Fruit fly (Drosophila melanogaster) whole organism, embryonic: ENCODE results near the gene Pp2A-29B.

Experiments used
- Ada2b ChIP-seq: fragments of 200-800 bp; sonication (Bioruptor generic); IDR thresholded peaks from 2 replicates; pipeline ENCODE4 v1.3.6; 2022; ENCODE audit warnings: missing biosample characterization, missing genetic modification characterization
- Atf6 ChIP-seq: fragments of 200-800 bp; sonication (Bioruptor generic); IDR thresholded peaks from 2 replicates; pipeline ENCODE4 v1.3.6; 2022; ENCODE audit warnings: missing biosample characterization, missing genetic modification characterization
- CG10209 ChIP-seq: fragments of 200-800 bp; sonication (Bioruptor generic); optimal IDR thresholded peaks from 3 replicates; lab custom pipeline; 2017; ENCODE audit warnings: missing biosample characterization, mild to moderate bottlenecking, missing genetic modification characterization, missing genetic modification reagents
- CG1024 ChIP-seq: fragments of 200-800 bp; sonication (Bioruptor generic); IDR thresholded peaks from 2 replicates; pipeline ENCODE4 v1.3.6; 2022; ENCODE audit warnings: missing biosample characterization, missing genetic modification characterization
- CG10366 ChIP-seq: fragments of 200-800 bp; sonication (Bioruptor generic); IDR thresholded peaks from 2 replicates; pipeline ENCODE4 v1.3.6; 2022; ENCODE audit warnings: missing biosample characterization, missing genetic modification characterization
- CG11247 ChIP-seq: fragments of 200-800 bp; sonication (Bioruptor generic); IDR thresholded peaks from 2 replicates; pipeline ENCODE4 v1.3.6; 2022; ENCODE audit warnings: missing biosample characterization, missing genetic modification characterization
- CG11723 ChIP-seq: fragments of 200-800 bp; sonication (Bioruptor generic); optimal IDR thresholded peaks from 2 replicates; lab custom pipeline; 2017; ENCODE audit warnings: missing biosample characterization, mild to moderate bottlenecking, missing genetic modification characterization
- CG12744 ChIP-seq: fragments of 200-800 bp; sonication (Bioruptor generic); optimal IDR thresholded peaks from 2 replicates; lab custom pipeline; 2016; ENCODE audit warnings: missing biosample characterization, missing genetic modification characterization
- CG13775 ChIP-seq: fragments of 200-800 bp; sonication (Bioruptor generic); optimal IDR thresholded peaks from 3 replicates; lab custom pipeline; 2017; ENCODE audit warnings: missing biosample characterization, mild to moderate bottlenecking, missing genetic modification characterization
- CG1529 ChIP-seq: fragments of 200-800 bp; sonication (Bioruptor generic); optimal IDR thresholded peaks from 3 replicates; lab custom pipeline; 2018; ENCODE audit warnings: missing biosample characterization, missing genetic modification characterization
- CG15514 ChIP-seq: fragments of 200-800 bp; sonication (Bioruptor generic); optimal IDR thresholded peaks from 3 replicates; lab custom pipeline; 2017; ENCODE audit warnings: missing biosample characterization, missing genetic modification characterization, mild to moderate bottlenecking, moderate library complexity, missing genetic modification reagents
- CG17802 ChIP-seq: fragments of 200-800 bp; sonication (Bioruptor generic); optimal IDR thresholded peaks from 2 replicates; lab custom pipeline; 2018; ENCODE audit warnings: missing biosample characterization, mild to moderate bottlenecking, missing genetic modification characterization, moderate library complexity
- CG17829 ChIP-seq: fragments of 200-800 bp; optimal IDR thresholded peaks from 2 replicates; lab custom pipeline; 2019; ENCODE audit warnings: missing biosample characterization, mild to moderate bottlenecking, missing genetic modification characterization, moderate library complexity
- CG2129 ChIP-seq: fragments of 200-800 bp; sonication (Bioruptor generic); IDR thresholded peaks from 2 replicates; pipeline ENCODE4 v1.3.6; 2022; ENCODE audit warnings: missing biosample characterization, missing genetic modification characterization; ENCODE audit not compliant: partially characterized antibody
- CG3163 ChIP-seq: fragments of 200-800 bp; sonication (Bioruptor generic); optimal IDR thresholded peaks from 3 replicates; lab custom pipeline; 2016; ENCODE audit warnings: missing biosample characterization, missing genetic modification characterization
- CG33213 ChIP-seq: fragments of 200-800 bp; sonication (Bioruptor generic); optimal IDR thresholded peaks from 3 replicates; lab custom pipeline; 2016; ENCODE audit warnings: missing biosample characterization, missing genetic modification characterization
- CG4404 ChIP-seq: fragments of 200-800 bp; sonication (Bioruptor generic); IDR thresholded peaks from 2 replicates; pipeline ENCODE4 v1.3.6; 2022; ENCODE audit warnings: missing biosample characterization, missing genetic modification characterization
- CG6272 ChIP-seq: fragments of 200-800 bp; sonication (Bioruptor generic); IDR thresholded peaks from 2 replicates; pipeline ENCODE4 v1.3.6; 2022; ENCODE audit warnings: missing biosample characterization, missing genetic modification characterization
- CG7271 ChIP-seq: fragments of 200-800 bp; sonication (Bioruptor generic); optimal IDR thresholded peaks from 2 replicates; lab custom pipeline; 2018; ENCODE audit warnings: missing biosample characterization, mild to moderate bottlenecking, missing genetic modification characterization, moderate library complexity
- CG7357 ChIP-seq: fragments of 200-800 bp; sonication (Bioruptor generic); IDR thresholded peaks from 3 replicates; pipeline ENCODE4 v1.3.6; 2022; ENCODE audit warnings: missing biosample characterization, missing genetic modification characterization
- CG8944 ChIP-seq: fragments of 200-800 bp; sonication (Bioruptor generic); optimal IDR thresholded peaks from 3 replicates; lab custom pipeline; 2016; ENCODE audit warnings: missing biosample characterization, missing genetic modification characterization
- D19A ChIP-seq: fragments of 200-800 bp; optimal IDR thresholded peaks from 3 replicates; lab custom pipeline; 2019; ENCODE audit warnings: missing biosample characterization, mild to moderate bottlenecking, missing genetic modification characterization, moderate library complexity
- Dek ChIP-seq: fragments of 200-800 bp; sonication (Bioruptor generic); optimal IDR thresholded peaks from 3 replicates; lab custom pipeline; 2019; ENCODE audit warnings: missing biosample characterization, mild to moderate bottlenecking, missing genetic modification characterization, moderate library complexity
- Dfd ChIP-seq, 2 experiments: fragments of >200 bp; optimal IDR thresholded peaks; 2 replicates each; lab custom pipeline; 2017; ENCODE audit warnings: missing biosample characterization in 2 of 2, missing genetic modification characterization in 2 of 2
- Dp ChIP-seq: fragments of 200-800 bp; sonication (Bioruptor generic); optimal IDR thresholded peaks from 2 replicates; lab custom pipeline; 2018; ENCODE audit warnings: missing biosample characterization, mild to moderate bottlenecking, missing genetic modification characterization, moderate library complexity
- Dref ChIP-seq: fragments of 200-800 bp; sonication (Bioruptor generic); IDR thresholded peaks from 2 replicates; pipeline ENCODE4 v1.3.6; 2022; ENCODE audit warnings: missing biosample characterization, missing genetic modification characterization
- H2.0 ChIP-seq: fragments of 200-800 bp; sonication (Bioruptor generic); IDR thresholded peaks from 2 replicates; pipeline ENCODE4 v1.3.6; 2022; ENCODE audit warnings: missing biosample characterization, missing genetic modification characterization
- Hr78 ChIP-seq, 2 experiments: fragments of 200-800 bp in 1 of 2; fragments of >200 bp in 1 of 2; sonication (Bioruptor generic) in 1 of 2; optimal IDR thresholded peaks; 2 replicates each; lab custom pipeline; 2017 to 2019; ENCODE audit warnings: missing biosample characterization in 2 of 2, missing genetic modification characterization in 2 of 2, mild to moderate bottlenecking in 1 of 2, moderate library complexity in 1 of 2
- MTF-1 ChIP-seq: fragments of 200-800 bp; sonication (Bioruptor generic); optimal IDR thresholded peaks from 2 replicates; lab custom pipeline; 2018; ENCODE audit warnings: missing biosample characterization, mild to moderate bottlenecking, missing genetic modification characterization, borderline replicate concordance
- Poxn ChIP-seq: fragments of 200-800 bp; sonication (Bioruptor generic); IDR thresholded peaks from 2 replicates; pipeline ENCODE4 v1.3.6; 2022; ENCODE audit warnings: missing biosample characterization, missing genetic modification characterization
- Six4 ChIP-seq: fragments of 200-800 bp; sonication (Bioruptor generic); optimal IDR thresholded peaks from 2 replicates; lab custom pipeline; 2016; ENCODE audit warnings: missing biosample characterization, missing genetic modification characterization
- Sry-β ChIP-seq: fragments of 200-800 bp; sonication (Bioruptor generic); optimal IDR thresholded peaks from 2 replicates; lab custom pipeline; 2018; ENCODE audit warnings: missing biosample characterization, mild to moderate bottlenecking, missing genetic modification characterization, moderate library complexity
- Taf1 ChIP-seq: fragments of 200-800 bp; sonication (Bioruptor generic); IDR thresholded peaks from 2 replicates; pipeline ENCODE4 v1.3.6; 2022; ENCODE audit warnings: missing biosample characterization, missing genetic modification characterization
- Vsx1 ChIP-seq: fragments of 200-800 bp; sonication (Bioruptor generic); optimal IDR thresholded peaks from 2 replicates; lab custom pipeline; 2017; ENCODE audit warnings: missing biosample characterization, mild to moderate bottlenecking, missing genetic modification characterization, missing genetic modification reagents
- abd-A ChIP-seq: fragments of 200-800 bp; sonication (Bioruptor generic); optimal IDR thresholded peaks from 3 replicates; lab custom pipeline; 2019; ENCODE audit warnings: missing biosample characterization, mild to moderate bottlenecking, missing genetic modification characterization, moderate library complexity
- bbx ChIP-seq: fragments of 200-800 bp; sonication (Bioruptor generic); IDR thresholded peaks from 2 replicates; pipeline ENCODE4 v1.3.6; 2022; ENCODE audit warnings: missing biosample characterization, missing genetic modification characterization; ENCODE audit not compliant: partially characterized antibody
- bigmax ChIP-seq: fragments of 200-800 bp; sonication (Bioruptor generic); optimal IDR thresholded peaks from 2 replicates; lab custom pipeline; 2018; ENCODE audit warnings: missing biosample characterization, mild to moderate bottlenecking, missing genetic modification characterization
- chif ChIP-seq, 2 experiments: fragments of 200-800 bp; sonication (Bioruptor generic); optimal IDR thresholded peaks; 3 replicates each; lab custom pipeline; 2016; ENCODE audit warnings: missing biosample characterization in 2 of 2, missing genetic modification characterization in 2 of 2
- ewg ChIP-seq: fragments of 200-800 bp; sonication (Bioruptor generic); optimal IDR thresholded peaks from 3 replicates; lab custom pipeline; 2017; ENCODE audit warnings: mild to moderate bottlenecking, missing biosample characterization, missing genetic modification reagents, missing genetic modification characterization
- eyg ChIP-seq: fragments of 200-800 bp; sonication (Bioruptor generic); optimal IDR thresholded peaks from 3 replicates; lab custom pipeline; 2016; ENCODE audit warnings: missing biosample characterization, missing genetic modification characterization
- fd96Cb ChIP-seq: fragments of 200-800 bp; sonication (Bioruptor generic); optimal IDR thresholded peaks from 2 replicates; lab custom pipeline; 2018; ENCODE audit warnings: missing biosample characterization, mild to moderate bottlenecking, missing genetic modification characterization, moderate library complexity
- ham ChIP-seq: fragments of 200-800 bp; sonication (Bioruptor generic); IDR thresholded peaks from 2 replicates; pipeline ENCODE4 v1.3.6; 2022; ENCODE audit warnings: missing biosample characterization, missing genetic modification characterization
- odd ChIP-seq: fragments of 200-800 bp; sonication (Bioruptor generic); optimal IDR thresholded peaks from 2 replicates; lab custom pipeline; 2017; ENCODE audit warnings: missing biosample characterization, mild to moderate bottlenecking, missing genetic modification characterization
- onecut ChIP-seq: fragments of 200-800 bp; sonication (Bioruptor generic); IDR thresholded peaks from 2 replicates; pipeline ENCODE4 v1.3.6; 2022; ENCODE audit warnings: missing biosample characterization, missing genetic modification characterization
- pita ChIP-seq: fragments of 200-800 bp; sonication (Bioruptor generic); optimal IDR thresholded peaks from 2 replicates; lab custom pipeline; 2017; ENCODE audit warnings: missing biosample characterization, mild to moderate bottlenecking, missing genetic modification characterization
- pros ChIP-seq: fragments of 200-800 bp; sonication (Bioruptor generic); optimal IDR thresholded peaks from 3 replicates; lab custom pipeline; 2019; ENCODE audit warnings: missing biosample characterization, mild to moderate bottlenecking, missing genetic modification characterization, moderate library complexity
- sens ChIP-seq: fragments of 200-800 bp; sonication (Bioruptor generic); peaks from one replicate; lab custom pipeline; 2016; ENCODE audit warnings: missing biosample characterization, missing genetic modification characterization
- sens-2 ChIP-seq: fragments of 200-800 bp; sonication (Bioruptor generic); IDR thresholded peaks from 2 replicates; pipeline ENCODE4 v1.3.6; 2022; ENCODE audit warnings: missing biosample characterization, missing genetic modification characterization
- sima ChIP-seq: fragments of 200-800 bp; sonication (Bioruptor generic); optimal IDR thresholded peaks from 2 replicates; lab custom pipeline; 2016; ENCODE audit warnings: missing biosample characterization, missing genetic modification characterization

The Pp2A-29B gene

dm6 chr2L:8319858-8320525 lies 45.8 kb upstream of the Pp2A-29B start, which contains the start of the genes mtsh and strat (continued):
- TF ChIP-seq CG2129 (GFP tag; lab: Robert Waterston, UW) (no peak), CG33213 (GFP tag; lab: Kevin White, UChicago) (peak; percentile 73), CG12744 (GFP tag; lab: Kevin White, UChicago) (no peak), Hr78 (GFP tag; optimal IDR thresholded peaks at IDR 0.05; lab: Kevin White, UChicago) (no peak), CG1529 (no peak), sens-2 (GFP tag; lab: Robert Waterston, UW) (no peak), Atf6 (peak; percentile 57; the same call in 1 of the 2 replicates), Dek (peak; percentile 13), onecut (GFP tag; lab: Robert Waterston, UW) (no peak; the same call in 1 of the 2 replicates), bigmax (GFP tag; lab: Kevin White, UChicago) (peak; percentile 7), CG1024 (no peak), Dref (GFP tag; lab: Robert Waterston, UW) (peak; percentile 90), Dp (GFP tag; lab: Kevin White, UChicago) (peak; percentile 85), ham (GFP tag; lab: Robert Waterston, UW) (no peak), CG3163 (GFP tag; lab: Kevin White, UChicago) (peak; percentile 11), fd96Cb (tag; lab: Kevin White, UChicago) (no peak), H2.0 (GFP tag; lab: Robert Waterston, UW) (no peak; the same call in 1 of the 2 replicates), CG7357 (no peak), bbx (peak; percentile 75), Taf1 (GFP tag; lab: Robert Waterston, UW) (no peak), pita (GFP tag; lab: Kevin White, UChicago) (no peak), abd-A (tag; lab: Kevin White, UChicago) (no peak), CG15514 (GFP tag; lab: Kevin White, UChicago) (peak; percentile 83), CG17802 (tag; lab: Kevin White, UChicago) (peak; percentile 48), CG4404 (GFP tag; lab: Robert Waterston, UW) (0 out of 2 replicates have a peak, but pooled peaks have one; percentile 23), sima (GFP tag; lab: Kevin White, UChicago) (peak; percentile 56), CG8944 (GFP tag; lab: Kevin White, UChicago) (no peak), CG6272 (GFP tag; lab: Robert Waterston, UW) (peak; percentile 33; the same call in 1 of the 2 replicates), pros (GFP tag; lab: Kevin White, UChicago) (no peak), sens (GFP tag; lab: Kevin White, UChicago) (peak; percentile 91), Six4 (peak; percentile 59), Vsx1 (GFP tag; lab: Kevin White, UChicago) (no peak), CG10209 (GFP tag; lab: Kevin White, UChicago) (peak; percentile 21), CG13775 (GFP tag; lab: Kevin White, UChicago) (peak; percentile 61), chif (GFP tag; optimal IDR thresholded peaks at IDR 0.05; lab: Kevin White, UChicago) (peak; percentile 10 to 23), CG10366 (peak; percentile 18; the same call in 1 of the 2 replicates), Poxn (no peak), MTF-1 (GFP tag; lab: Kevin White, UChicago) (peak; percentile 85), D19A (tag; lab: Kevin White, UChicago) (no peak), CG7271 (tag; lab: Kevin White, UChicago) (peak; percentile 86), Ada2b (GFP tag; lab: Robert Waterston, UW) (peak; percentile 16; the same call in 1 of the 2 replicates), Sry-β (GFP tag; lab: Kevin White, UChicago) (no peak), CG11723 (peak; percentile 32), CG11247 (GFP tag; lab: Robert Waterston, UW) (no peak), eyg (GFP tag; lab: Kevin White, UChicago) (peak; percentile 49), Dfd (GFP tag; optimal IDR thresholded peaks at IDR 0.05; lab: Kevin White, UChicago) (no peak), ewg (GFP tag; lab: Kevin White, UChicago) (peak; percentile 7), CG17829 (tag; lab: Kevin White, UChicago) (peak; percentile 60), odd (no peak)
